Worm (Caenorhabditis elegans): ENCODE results near the gene T03F7.6.
A peak's percentile ranks its signal among the peaks of the same experiment; 100 is the strongest.

The T03F7.6 gene

ce11 chrV:11279564-11279963, 14.9 kb upstream of the T03F7.6 start:
- peak; percentile 78 for TF ChIP-seq lin-54 (GFP tag; optimal IDR thresholded peaks at IDR 0.05)
- TF ChIP-seq nhr-80 (tag; optimal IDR thresholded peaks at IDR 0.05): no peak
- peak; percentile 37 for TF ChIP-seq F49E8.2 (tag; optimal IDR thresholded peaks at IDR 0.05; ENCODE audit: insufficient read depth)
- peak; percentile 81 for TF ChIP-seq madf-8 (GFP tag; conservative IDR thresholded peaks at IDR 0.05)
- TF ChIP-seq K12H6.12 (tag; optimal IDR thresholded peaks at IDR 0.05): no peak
- peak; percentile 45; the same call in 1 of the 2 replicates for TF ChIP-seq ceh-91 (GFP tag; IDR thresholded peaks at IDR 0.05)
- no peak for TF ChIP-seq Y53G8AR.9 (GFP tag; conservative IDR thresholded peaks at IDR 0.05)
- TF ChIP-seq pbrm-1 (GFP tag; IDR thresholded peaks at IDR 0.05): no peak
- TF ChIP-seq attf-6 (GFP tag; IDR thresholded peaks at IDR 0.05): no peak
- peak; percentile 5 for TF ChIP-seq him-1 (tag; optimal IDR thresholded peaks at IDR 0.05)
- no peak for TF ChIP-seq akir-1 (GFP tag; optimal IDR thresholded peaks at IDR 0.05)
- TF ChIP-seq Y56A3A.18 (GFP tag; IDR thresholded peaks at IDR 0.05): no peak
- TF ChIP-seq unc-130 (GFP tag; optimal IDR thresholded peaks at IDR 0.05): no peak
- no peak for TF ChIP-seq repo-1 (tag; optimal IDR thresholded peaks at IDR 0.05)
- TF ChIP-seq snpc-3.4 (tag; optimal IDR thresholded peaks at IDR 0.05): peak; percentile 72
- TF ChIP-seq snpc-1.1 (tag; optimal IDR thresholded peaks at IDR 0.05; ENCODE audit: insufficient read depth): peak; percentile 1
- peak; percentile 37; the same call in 1 of the 2 replicates for TF ChIP-seq mcd-1 (GFP tag; IDR thresholded peaks at IDR 0.05)
- no peak for TF ChIP-seq ceh-40 (GFP tag; IDR thresholded peaks at IDR 0.05)
- TF ChIP-seq chd-7 (tag; optimal IDR thresholded peaks at IDR 0.05): no peak
- TF ChIP-seq D2030.7 (GFP tag; IDR thresholded peaks at IDR 0.05): peak; percentile 51; the same call in 1 of the 2 replicates
- no peak for TF ChIP-seq hsf-1 (GFP tag; IDR thresholded peaks at IDR 0.05)
- TF ChIP-seq madf-3 (GFP tag; IDR thresholded peaks at IDR 0.05): no peak
- peak; percentile 95 for TF ChIP-seq F33H1.4 (GFP tag; IDR thresholded peaks at IDR 0.05)
- TF ChIP-seq F52B5.7 (tag; optimal IDR thresholded peaks at IDR 0.05): no peak
- TF ChIP-seq lsl-1 (GFP tag; optimal IDR thresholded peaks at IDR 0.05): peak; percentile 93
- TF ChIP-seq dox-1 (GFP tag; IDR thresholded peaks at IDR 0.05): no peak
- TF ChIP-seq athp-1 (tag; optimal IDR thresholded peaks at IDR 0.05): peak; percentile 6
- no peak for TF ChIP-seq ama-1 (optimal IDR thresholded peaks at IDR 0.05)
- no peak for TF ChIP-seq ama-1 (GFP tag; optimal IDR thresholded peaks at IDR 0.05)
- TF ChIP-seq attf-5 (GFP tag; optimal IDR thresholded peaks at IDR 0.05): no peak
- TF ChIP-seq gei-17 (GFP tag; optimal IDR thresholded peaks at IDR 0.05): no peak
- no peak for TF ChIP-seq snpc-4 (GFP tag; optimal IDR thresholded peaks at IDR 0.05)
- peak in 1 of 4 experiments; percentile 47 for TF ChIP-seq snpc-4 (tag; optimal IDR thresholded peaks at IDR 0.05)
- TF ChIP-seq ztf-3 (GFP tag; optimal IDR thresholded peaks at IDR 0.05): no peak
- no peak for TF ChIP-seq nhr-120 (GFP tag; IDR thresholded peaks at IDR 0.05)
- TF ChIP-seq snpc-1.3 (tag; optimal IDR thresholded peaks at IDR 0.05; ENCODE audit: insufficient read depth): peak; percentile 40
- no peak for TF ChIP-seq F23B12.7 (tag; optimal IDR thresholded peaks at IDR 0.05; ENCODE audit: insufficient read depth)
- TF ChIP-seq mxl-1 (tag; optimal IDR thresholded peaks at IDR 0.05): no peak
- TF ChIP-seq fkh-3 (tag; optimal IDR thresholded peaks at IDR 0.05): no peak
- peak; percentile 96 for TF ChIP-seq xnd-1 (tag; optimal IDR thresholded peaks at IDR 0.05)
- TF ChIP-seq efl-1 (GFP tag; optimal IDR thresholded peaks at IDR 0.05): peak; percentile 22
- TF ChIP-seq ekl-4 (GFP tag; IDR thresholded peaks at IDR 0.05): no peak
- no peak for TF ChIP-seq tbx-9 (tag; optimal IDR thresholded peaks at IDR 0.05; ENCODE audit: borderline replicate concordance)
- TF ChIP-seq B0035.1 (tag; optimal IDR thresholded peaks at IDR 0.05): no peak
- TF ChIP-seq madf-6 (GFP tag; IDR thresholded peaks at IDR 0.05): peak; percentile 95

All from whole organism, young adult.